Fruit fly (Drosophila melanogaster) whole organism, embryonic: ENCODE results near the gene CG8119.

Experiments used
- ATbp ChIP-seq: fragments of 200-800 bp; sonication (Bioruptor generic); optimal IDR thresholded peaks from 2 replicates; lab custom pipeline; 2017; ENCODE audit warnings: missing biosample characterization, mild to moderate bottlenecking, missing genetic modification characterization, missing genetic modification reagents
- Abd-B ChIP-seq: fragments of 200-800 bp; sonication (Bioruptor generic); optimal IDR thresholded peaks from 2 replicates; lab custom pipeline; 2018; ENCODE audit warnings: missing biosample characterization, mild to moderate bottlenecking, missing genetic modification characterization, moderate library complexity
- Asciz ChIP-seq: fragments of 200-800 bp; sonication (Bioruptor generic); optimal IDR thresholded peaks from 2 replicates; lab custom pipeline; 2017; ENCODE audit warnings: missing biosample characterization, mild to moderate bottlenecking, missing genetic modification characterization, missing genetic modification reagents
- Atf3 ChIP-seq: fragments of 200-800 bp; sonication (Bioruptor generic); optimal IDR thresholded peaks from 3 replicates; lab custom pipeline; 2016; ENCODE audit warnings: missing biosample characterization, missing genetic modification characterization
- CG1024 ChIP-seq: fragments of 200-800 bp; sonication (Bioruptor generic); IDR thresholded peaks from 2 replicates; pipeline ENCODE4 v1.3.6; 2022; ENCODE audit warnings: missing biosample characterization, missing genetic modification characterization
- CG10274 ChIP-seq: fragments of 200-800 bp; sonication (Bioruptor generic); optimal IDR thresholded peaks from 3 replicates; lab custom pipeline; 2017; ENCODE audit warnings: missing biosample characterization, mild to moderate bottlenecking, missing genetic modification characterization
- CG12155 ChIP-seq: fragments of 200-800 bp; sonication (Bioruptor generic); optimal IDR thresholded peaks from 3 replicates; lab custom pipeline; 2016; ENCODE audit warnings: missing biosample characterization, missing genetic modification characterization
- CG1233 ChIP-seq: fragments of 200-800 bp; sonication (Bioruptor generic); optimal IDR thresholded peaks from 4 replicates; lab custom pipeline; 2018; ENCODE audit warnings: missing biosample characterization, mild to moderate bottlenecking, missing genetic modification characterization
- CG13624 ChIP-seq: fragments of 200-800 bp; sonication (Bioruptor generic); optimal IDR thresholded peaks from 2 replicates; lab custom pipeline; 2016; ENCODE audit warnings: missing biosample characterization, missing genetic modification characterization
- CG14710 ChIP-seq: fragments of 200-800 bp; sonication (Bioruptor generic); optimal IDR thresholded peaks from 3 replicates; lab custom pipeline; 2019; ENCODE audit warnings: missing biosample characterization, mild to moderate bottlenecking, missing genetic modification characterization, moderate library complexity
- CG14965 ChIP-seq: fragments of 200-800 bp; sonication (Bioruptor generic); optimal IDR thresholded peaks from 2 replicates; lab custom pipeline; 2016; ENCODE audit warnings: missing biosample characterization, missing genetic modification characterization, borderline replicate concordance
- CG1529 ChIP-seq: fragments of 200-800 bp; sonication (Bioruptor generic); optimal IDR thresholded peaks from 3 replicates; lab custom pipeline; 2018; ENCODE audit warnings: missing biosample characterization, missing genetic modification characterization
- CG2116 ChIP-seq: fragments of 200-800 bp; sonication (Bioruptor generic); optimal IDR thresholded peaks from 3 replicates; lab custom pipeline; 2018; ENCODE audit warnings: missing biosample characterization, mild to moderate bottlenecking, missing genetic modification characterization
- CG32767 ChIP-seq: fragments of 200-800 bp; sonication (Bioruptor generic); IDR thresholded peaks from 2 replicates; pipeline ENCODE4 v1.3.6; 2022; ENCODE audit warnings: missing biosample characterization, missing genetic modification characterization
- CG34224 ChIP-seq: fragments of 200-800 bp; sonication (Bioruptor generic); IDR thresholded peaks from 3 replicates; pipeline ENCODE4 v1.3.6; 2022; ENCODE audit warnings: missing biosample characterization, missing genetic modification characterization; ENCODE audit not compliant: partially characterized antibody
- CG6254 ChIP-seq: fragments of 200-800 bp; sonication (Bioruptor generic); optimal IDR thresholded peaks from 3 replicates; lab custom pipeline; 2017; ENCODE audit warnings: mild to moderate bottlenecking, missing biosample characterization, missing genetic modification reagents, missing genetic modification characterization
- CG6654 ChIP-seq: fragments of 200-800 bp; sonication (Bioruptor generic); optimal IDR thresholded peaks from 2 replicates; lab custom pipeline; 2017; ENCODE audit warnings: missing biosample characterization, mild to moderate bottlenecking, missing genetic modification characterization
- CG6791 ChIP-seq: fragments of 200-800 bp; sonication (Bioruptor generic); IDR thresholded peaks from 3 replicates; pipeline ENCODE4 v1.3.6; 2022; ENCODE audit warnings: missing biosample characterization, missing genetic modification characterization; ENCODE audit not compliant: partially characterized antibody
- CG7745 ChIP-seq: fragments of 200-800 bp; sonication (Bioruptor generic); optimal IDR thresholded peaks from 2 replicates; lab custom pipeline; 2018; ENCODE audit warnings: missing biosample characterization, mild to moderate bottlenecking, missing genetic modification characterization, moderate library complexity
- CG7786 ChIP-seq: fragments of 200-800 bp; sonication (Bioruptor generic); optimal IDR thresholded peaks from 2 replicates; lab custom pipeline; 2016; ENCODE audit warnings: missing biosample characterization, missing genetic modification characterization
- CG8281 ChIP-seq: fragments of 200-800 bp; sonication (Bioruptor generic); optimal IDR thresholded peaks from 2 replicates; lab custom pipeline; 2018; ENCODE audit warnings: missing biosample characterization, mild to moderate bottlenecking, missing genetic modification characterization, moderate library complexity
- CG8388 ChIP-seq: fragments of 200-800 bp; sonication (Bioruptor generic); optimal IDR thresholded peaks from 2 replicates; lab custom pipeline; 2019; ENCODE audit warnings: missing biosample characterization, mild to moderate bottlenecking, missing genetic modification characterization, moderate library complexity
- Ets65A ChIP-seq: fragments of 200-800 bp; sonication (Bioruptor generic); peaks from one replicate; lab custom pipeline; 2016; ENCODE audit warnings: missing biosample characterization, missing genetic modification characterization
- Gug ChIP-seq: fragments of 200-800 bp; sonication (Bioruptor generic); IDR thresholded peaks from 4 replicates; pipeline ENCODE4 v1.3.6; 2022; ENCODE audit warnings: missing biosample characterization, missing genetic modification characterization
- Lpt ChIP-seq: fragments of >200 bp; optimal IDR thresholded peaks from 2 replicates; lab custom pipeline; 2018; ENCODE audit warnings: missing biosample characterization, missing genetic modification characterization
- PHDP ChIP-seq: fragments of 200-800 bp; sonication (Bioruptor generic); optimal IDR thresholded peaks from 3 replicates; lab custom pipeline; 2018; ENCODE audit warnings: missing biosample characterization, mild to moderate bottlenecking, missing genetic modification characterization, moderate library complexity
- Six4 ChIP-seq: fragments of 200-800 bp; sonication (Bioruptor generic); optimal IDR thresholded peaks from 2 replicates; lab custom pipeline; 2016; ENCODE audit warnings: missing biosample characterization, missing genetic modification characterization
- ab ChIP-seq: fragments of 200-800 bp; sonication (Bioruptor generic); optimal IDR thresholded peaks from 2 replicates; lab custom pipeline; 2016; ENCODE audit warnings: missing biosample characterization, missing genetic modification characterization
- ac ChIP-seq: fragments of 200-800 bp; sonication (Bioruptor generic); optimal IDR thresholded peaks from 3 replicates; lab custom pipeline; 2017; ENCODE audit warnings: missing biosample characterization, mild to moderate bottlenecking, missing genetic modification characterization
- amos ChIP-seq: fragments of 200-800 bp; sonication (Bioruptor generic); IDR thresholded peaks from 2 replicates; pipeline ENCODE4 v1.3.6; 2022; ENCODE audit warnings: missing biosample characterization, missing genetic modification characterization; ENCODE audit not compliant: partially characterized antibody
- ap ChIP-seq: fragments of 200-800 bp; sonication (Bioruptor generic); IDR thresholded peaks from 2 replicates; pipeline ENCODE4 v1.3.6; 2022; ENCODE audit warnings: missing biosample characterization, missing genetic modification characterization
- ato ChIP-seq: fragments of 200-800 bp; sonication (Bioruptor generic); IDR thresholded peaks from 2 replicates; pipeline ENCODE4 v1.3.6; 2022; ENCODE audit warnings: missing biosample characterization, missing genetic modification characterization; ENCODE audit not compliant: partially characterized antibody
- cad ChIP-seq: fragments of >200 bp; optimal IDR thresholded peaks from 2 replicates; lab custom pipeline; 2017; ENCODE audit warnings: missing biosample characterization, missing genetic modification characterization
- cg ChIP-seq: fragments of 200-800 bp; sonication (Bioruptor generic); optimal IDR thresholded peaks from 3 replicates; lab custom pipeline; 2019; ENCODE audit warnings: missing biosample characterization, mild to moderate bottlenecking, missing genetic modification characterization, moderate library complexity
- chif ChIP-seq, 2 experiments: fragments of 200-800 bp; sonication (Bioruptor generic); optimal IDR thresholded peaks; 3 replicates each; lab custom pipeline; 2016; ENCODE audit warnings: missing biosample characterization in 2 of 2, missing genetic modification characterization in 2 of 2
- chm ChIP-seq: fragments of 200-800 bp; sonication (Bioruptor generic); IDR thresholded peaks from 2 replicates; pipeline ENCODE4 v1.3.6; 2022; ENCODE audit warnings: missing biosample characterization, missing genetic modification characterization
- ci ChIP-seq: fragments of 200-800 bp; sonication (Bioruptor generic); IDR thresholded peaks from 3 replicates; pipeline ENCODE4 v1.3.6; 2022; ENCODE audit warnings: missing biosample characterization, missing genetic modification characterization
- da ChIP-seq: fragments of 200-800 bp; sonication (Bioruptor generic); optimal IDR thresholded peaks from 2 replicates; lab custom pipeline; 2016; ENCODE audit warnings: missing biosample characterization, missing genetic modification characterization
- dm ChIP-seq: fragments of 200-800 bp; sonication (Bioruptor generic); optimal IDR thresholded peaks from 3 replicates; lab custom pipeline; 2016; ENCODE audit warnings: missing biosample characterization, missing genetic modification characterization
- emc ChIP-seq: fragments of 200-800 bp; sonication (Bioruptor generic); optimal IDR thresholded peaks from 2 replicates; lab custom pipeline; 2016; ENCODE audit warnings: missing biosample characterization, missing genetic modification characterization
- gsb ChIP-seq: fragments of 200-800 bp; sonication (Bioruptor generic); IDR thresholded peaks from 2 replicates; pipeline ENCODE4 v1.3.6; 2022; ENCODE audit warnings: missing biosample characterization, missing genetic modification characterization
- gt ChIP-seq: fragments of 200-800 bp; sonication (Bioruptor generic); IDR thresholded peaks from 2 replicates; pipeline ENCODE4 v1.3.6; 2022; ENCODE audit warnings: missing biosample characterization, missing genetic modification characterization
- luna ChIP-seq: fragments of 200-800 bp; sonication (Bioruptor generic); optimal IDR thresholded peaks from 2 replicates; lab custom pipeline; 2016; ENCODE audit warnings: missing biosample characterization, missing genetic modification characterization
- mld ChIP-seq: fragments of 200-800 bp; sonication (Bioruptor generic); IDR thresholded peaks from 3 replicates; pipeline ENCODE4 v1.3.6; 2022; ENCODE audit warnings: missing biosample characterization, missing genetic modification characterization; ENCODE audit not compliant: partially characterized antibody
- nerfin-2 ChIP-seq: fragments of 200-800 bp; sonication (Bioruptor generic); IDR thresholded peaks from 2 replicates; pipeline ENCODE4 v1.3.6; 2022; ENCODE audit warnings: missing biosample characterization, missing genetic modification characterization; ENCODE audit not compliant: partially characterized antibody
- peb ChIP-seq: fragments of 200-800 bp; sonication (Bioruptor generic); IDR thresholded peaks from 2 replicates; pipeline ENCODE4 v1.3.6; 2022; ENCODE audit warnings: missing biosample characterization, missing genetic modification characterization
- pzg ChIP-seq: fragments of 200-800 bp; sonication (Bioruptor generic); optimal IDR thresholded peaks from 3 replicates; lab custom pipeline; 2018; ENCODE audit warnings: missing biosample characterization, mild to moderate bottlenecking, missing genetic modification characterization, moderate library complexity
- sd ChIP-seq: fragments of 200-800 bp; sonication (Bioruptor generic); optimal IDR thresholded peaks from 3 replicates; lab custom pipeline; 2018; ENCODE audit warnings: missing biosample characterization, mild to moderate bottlenecking, missing genetic modification characterization, moderate library complexity
- so ChIP-seq: fragments of 200-800 bp; sonication (Bioruptor generic); IDR thresholded peaks from 3 replicates; pipeline ENCODE4 v1.3.6; 2022; ENCODE audit warnings: missing biosample characterization, missing genetic modification characterization
- wor ChIP-seq: fragments of 200-800 bp; sonication (Bioruptor generic); IDR thresholded peaks from 2 replicates; pipeline ENCODE4 v1.3.6; 2022; ENCODE audit warnings: missing biosample characterization, missing genetic modification characterization
- z ChIP-seq: fragments of 200-800 bp; sonication (Bioruptor generic); IDR thresholded peaks from 3 replicates; pipeline ENCODE4 v1.3.6; 2022; ENCODE audit warnings: missing biosample characterization, missing genetic modification characterization

Gene CG8119

dm6 chrX:15703720-15704206, 41.4 kb downstream of the CG8119 start, which contains the start of the genes Pis and Hap40 (continued):
- peak; percentile 89 for TF ChIP-seq Abd-B (GFP tag; lab: Kevin White, UChicago)
- peak; percentile 4 for TF ChIP-seq ATbp (GFP tag; lab: Kevin White, UChicago)
- peak; percentile 7 to 61 for TF ChIP-seq chif (GFP tag; optimal IDR thresholded peaks at IDR 0.05; lab: Kevin White, UChicago)
- 0 out of 3 replicates have a peak, but pooled peaks have one; percentile 32 for TF ChIP-seq ci (GFP tag; lab: Robert Waterston, UW)
- TF ChIP-seq CG10274, result no peak
- TF ChIP-seq CG14710 (tag; lab: Kevin White, UChicago), result peak; percentile 87
- no peak for TF ChIP-seq nerfin-2 (GFP tag; lab: Robert Waterston, UW)
- TF ChIP-seq CG1529 (GFP tag; lab: Kevin White, UChicago), result peak; percentile 35
- no peak for TF ChIP-seq CG34224
- no peak for TF ChIP-seq cg (GFP tag; lab: Kevin White, UChicago)
- TF ChIP-seq CG6654, result no peak
- TF ChIP-seq pzg (GFP tag; lab: Kevin White, UChicago), result peak; percentile 62
- TF ChIP-seq cad (GFP tag; lab: Kevin White, UChicago), result no peak
- no peak for TF ChIP-seq emc
- no peak for TF ChIP-seq ac
- TF ChIP-seq CG13624 (GFP tag; lab: Kevin White, UChicago), result no peak
- TF ChIP-seq sd, result peak; percentile 58
- no peak for TF ChIP-seq chm (GFP tag; lab: Robert Waterston, UW)
- no peak for TF ChIP-seq CG14965
- peak; percentile 56 for TF ChIP-seq CG8388 (GFP tag; lab: Kevin White, UChicago)
- TF ChIP-seq da (GFP tag; lab: Kevin White, UChicago), result no peak
- TF ChIP-seq luna (GFP tag; lab: Kevin White, UChicago), result no peak
- TF ChIP-seq CG6791, result no peak
- TF ChIP-seq ap, result peak; percentile 47
- TF ChIP-seq CG7786 (GFP tag; lab: Kevin White, UChicago), result peak; percentile 56
- no peak for TF ChIP-seq CG6254 (GFP tag; lab: Kevin White, UChicago)
- peak; percentile 27; the same call in 1 of the 2 replicates for TF ChIP-seq CG32767
- peak; percentile 95 for TF ChIP-seq Ets65A (GFP tag; lab: Kevin White, UChicago)
- peak; percentile 64 for TF ChIP-seq wor (GFP tag; lab: Robert Waterston, UW)
- TF ChIP-seq CG8281 (tag; lab: Kevin White, UChicago), result peak; percentile 37
- TF ChIP-seq gt (GFP tag; lab: Robert Waterston, UW), result no peak
- TF ChIP-seq peb (GFP tag; lab: Robert Waterston, UW), result peak; percentile 16; the same call in 1 of the 2 replicates
- 0 out of 3 replicates have a peak, but pooled peaks have one; percentile 33 for TF ChIP-seq so (GFP tag; lab: Robert Waterston, UW)
- TF ChIP-seq CG1024 (GFP tag; lab: Robert Waterston, UW), result no peak
- no peak for TF ChIP-seq CG7745 (tag; lab: Kevin White, UChicago)
- peak; percentile 83 for TF ChIP-seq Gug (GFP tag; lab: Robert Waterston, UW)
- TF ChIP-seq Asciz (GFP tag; lab: Kevin White, UChicago), result no peak
- no peak for TF ChIP-seq ato (GFP tag; lab: Robert Waterston, UW)
- TF ChIP-seq CG1233 (GFP tag; lab: Kevin White, UChicago), result peak; percentile 37
- peak; percentile 12 for TF ChIP-seq Six4 (GFP tag; lab: Kevin White, UChicago)
- TF ChIP-seq CG12155 (GFP tag; lab: Kevin White, UChicago), result peak; percentile 71
- no peak for TF ChIP-seq Lpt
- no peak for TF ChIP-seq ab
- TF ChIP-seq CG2116 (GFP tag; lab: Kevin White, UChicago), result peak; percentile 49
- peak; percentile 6 for TF ChIP-seq Atf3
- no peak for TF ChIP-seq gsb (GFP tag; lab: Robert Waterston, UW)
- TF ChIP-seq mld (GFP tag; lab: Robert Waterston, UW), result no peak
- no peak for TF ChIP-seq dm (GFP tag; lab: Kevin White, UChicago)
- no peak for TF ChIP-seq amos (GFP tag; lab: Robert Waterston, UW)
- TF ChIP-seq z (GFP tag; lab: Robert Waterston, UW), result no peak
- TF ChIP-seq PHDP (tag; lab: Kevin White, UChicago), result peak; percentile 66
